Worm (Caenorhabditis elegans) whole organism, midembryonic: ENCODE measurements around the gene R05A10.6.

Experiments
- T22C8.4 ChIP-seq: fragments of 200-800 bp; sonication (Bioruptor generic); IDR thresholded peaks from 2 replicates; pipeline ENCODE4 v1.3.6; 2022; ENCODE audit warnings: missing genetic modification characterization, missing compliant biosample characterization
- cog-1 ChIP-seq: sonication (generic microtip); optimal IDR thresholded peaks from 2 replicates; lab custom pipeline; 2016; ENCODE audit warnings: missing genetic modification characterization, missing compliant biosample characterization
- flt-1 ChIP-seq: fragments of 200-800 bp; sonication (Bioruptor generic); IDR thresholded peaks from 2 replicates; pipeline ENCODE4 v1.3.6; 2022; ENCODE audit warnings: missing genetic modification characterization, missing compliant biosample characterization
- klf-2 ChIP-seq: fragments of 200-800 bp; sonication (Bioruptor generic); conservative IDR thresholded peaks from 2 replicates; pipeline ENCODE4 v1.3.6; 2022; ENCODE audit warnings: missing genetic modification reagents, missing genetic modification characterization, missing compliant biosample characterization
- med-1 ChIP-seq: sonication (generic microtip); optimal IDR thresholded peaks from 2 replicates; lab custom pipeline; 2017; ENCODE audit warnings: missing genetic modification characterization, mild to moderate bottlenecking, missing compliant biosample characterization, antibody characterized with exemption, missing genetic modification reagents; ENCODE audit not compliant: insufficient read depth
- ref-1 ChIP-seq: fragments of 200-800 bp; sonication (Bioruptor generic); conservative IDR thresholded peaks from 2 replicates; pipeline ENCODE4 v1.3.6; 2022; ENCODE audit warnings: missing genetic modification reagents, missing genetic modification characterization, missing compliant biosample characterization
- tab-1 ChIP-seq: fragments of 200-800 bp; sonication (Bioruptor generic); IDR thresholded peaks from 2 replicates; pipeline ENCODE4 v1.3.6; 2022; ENCODE audit warnings: missing genetic modification characterization, missing compliant biosample characterization
- ztf-23 ChIP-seq: fragments of 200-800 bp; sonication (Bioruptor generic); IDR thresholded peaks from 2 replicates; pipeline ENCODE4 v1.3.6; 2022; ENCODE audit warnings: missing genetic modification reagents, missing genetic modification characterization, missing compliant biosample characterization
- ztf-29 ChIP-seq: fragments of 200-800 bp; sonication (Bioruptor generic); IDR thresholded peaks from 2 replicates; pipeline ENCODE4 v1.3.6; 2022; ENCODE audit warnings: missing genetic modification reagents, missing genetic modification characterization, missing compliant biosample characterization

Gene R05A10.6

DNA sequence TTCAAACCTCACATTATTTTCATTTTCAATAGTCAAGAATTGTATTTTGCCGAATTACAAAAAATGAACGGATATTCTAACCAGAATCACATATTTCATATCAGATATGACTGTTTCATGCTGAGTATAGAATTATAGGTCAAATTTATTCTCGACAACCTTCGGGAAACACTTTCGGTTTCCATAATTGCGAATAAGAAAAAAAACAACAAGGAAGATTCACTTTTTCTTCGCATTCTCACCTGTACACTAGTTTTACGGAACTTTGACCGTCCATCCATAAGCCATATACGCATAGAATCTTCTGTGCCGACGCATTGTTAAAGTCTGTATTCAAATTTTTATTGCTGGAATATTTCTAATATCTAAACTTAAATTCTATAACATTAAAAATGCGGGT is 20.0 kb upstream of the R05A10.6 start, which contains the start of gene oac-37:
Gene oac-37, plus strand, starts transcription at position 301 of the 400 bp plus-strand sequence.
- TF ChIP-seq klf-2 (no peak), cog-1 (tag; lab: Kevin White, UChicago) (no peak), flt-1 (GFP tag; lab: Robert Waterston, UW) (no peak), ztf-23 (no peak), ref-1 (GFP tag; lab: Robert Waterston, UW) (no peak), med-1 (GFP tag; lab: Kevin White, UChicago) (no peak), ztf-29 (GFP tag; lab: Robert Waterston, UW) (no peak), tab-1 (GFP tag; lab: Robert Waterston, UW) (no peak), T22C8.4 (no peak)

ce11 chrIV:14153261-14153660 is 12.3 kb upstream of the R05A10.6 start, which contains the start of gene oac-38:
oac-38 (minus strand) TSS chrIV:14153361.
- TF ChIP-seq med-1 (GFP tag; lab: Kevin White, UChicago) (no peak), flt-1 (GFP tag; lab: Robert Waterston, UW) (no peak), ref-1 (GFP tag; lab: Robert Waterston, UW) (no peak), ztf-29 (GFP tag; lab: Robert Waterston, UW) (no peak), T22C8.4 (no peak), klf-2 (no peak)

DNA sequence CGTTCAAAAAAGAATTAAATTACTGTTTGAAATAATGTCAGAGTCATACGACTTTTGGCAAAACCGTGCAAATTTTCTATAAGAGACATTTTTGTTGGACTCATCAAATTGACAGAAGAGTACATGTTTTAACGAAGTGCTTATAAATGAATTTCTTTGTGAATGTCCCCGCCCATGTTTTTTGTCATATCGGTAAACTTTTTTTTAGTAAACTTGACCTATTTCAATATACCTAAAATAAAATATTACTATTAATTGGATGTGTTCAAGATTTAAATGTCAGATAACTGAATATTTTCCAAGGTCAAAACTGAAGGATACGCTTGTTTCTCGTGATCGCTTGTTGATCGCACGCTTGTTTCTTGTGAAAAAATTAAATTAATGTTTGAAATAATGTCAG is 7.5 kb upstream of the R05A10.6 start, which contains the start of gene R05A10.8:
Gene R05A10.8, minus strand, starts transcription at position 101 of the 400 bp plus-strand sequence.
- TF ChIP-seq ztf-29 (GFP tag; lab: Robert Waterston, UW), result no peak
- no peak for TF ChIP-seq flt-1 (GFP tag; lab: Robert Waterston, UW)
- no peak for TF ChIP-seq ztf-23
- no peak for TF ChIP-seq klf-2
- no peak for TF ChIP-seq ref-1 (GFP tag; lab: Robert Waterston, UW)
- no peak for TF ChIP-seq tab-1 (GFP tag; lab: Robert Waterston, UW)
- TF ChIP-seq T22C8.4, result no peak
- TF ChIP-seq cog-1 (tag; lab: Kevin White, UChicago), result no peak
- no peak for TF ChIP-seq med-1 (GFP tag; lab: Kevin White, UChicago)

- TF ChIP-seq med-1 (GFP tag; lab: Kevin White, UChicago), result no peak
- TF ChIP-seq flt-1 (GFP tag; lab: Robert Waterston, UW), result no peak
- no peak for TF ChIP-seq ztf-23
- no peak for TF ChIP-seq T22C8.4
- TF ChIP-seq cog-1 (tag; lab: Kevin White, UChicago), result no peak
- no peak for TF ChIP-seq klf-2
- no peak for TF ChIP-seq ztf-29 (GFP tag; lab: Robert Waterston, UW)
- TF ChIP-seq ref-1 (GFP tag; lab: Robert Waterston, UW), result no peak
- no peak for TF ChIP-seq tab-1 (GFP tag; lab: Robert Waterston, UW)
Measured at ce11 chrIV:14162772-14163171, 2.8 kb upstream of the R05A10.6 start, which contains the start of gene R05A10.7. R05A10.7 (minus strand) TSS chrIV:14162872.

- no peak for TF ChIP-seq ztf-23
- no peak for TF ChIP-seq cog-1 (tag; lab: Kevin White, UChicago)
- no peak for TF ChIP-seq tab-1 (GFP tag; lab: Robert Waterston, UW)
- no peak for TF ChIP-seq ref-1 (GFP tag; lab: Robert Waterston, UW)
Measured at ce11 chrIV:14164109-14164508, 1.5 kb upstream of the R05A10.6 start.

DNA sequence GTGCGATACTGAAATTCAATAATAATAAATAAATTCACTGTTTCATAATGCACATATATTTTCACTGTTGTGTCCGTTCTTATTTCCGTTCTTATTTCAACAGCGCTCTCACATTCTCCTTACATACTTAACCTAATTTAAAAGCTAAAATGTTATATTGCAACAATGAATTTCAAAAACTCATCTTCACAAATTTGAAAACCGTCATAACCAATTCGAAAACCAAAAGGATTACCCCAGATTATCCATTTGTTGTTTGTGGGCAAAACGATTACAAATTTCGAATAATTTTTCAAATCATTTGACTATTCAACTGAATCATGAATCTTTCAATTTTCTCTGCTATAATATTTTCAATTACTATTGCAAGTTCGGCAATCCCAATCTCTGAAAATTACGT is 6.6 kb downstream of the R05A10.6 start, which contains the start of gene R05A10.4:
Gene R05A10.4, plus strand, starts transcription at position 301 of the 400 bp plus-strand sequence.
- TF ChIP-seq med-1 (GFP tag; lab: Kevin White, UChicago) (no peak), T22C8.4 (no peak), ref-1 (GFP tag; lab: Robert Waterston, UW) (no peak), ztf-29 (GFP tag; lab: Robert Waterston, UW) (no peak), ztf-23 (no peak), flt-1 (GFP tag; lab: Robert Waterston, UW) (no peak), tab-1 (GFP tag; lab: Robert Waterston, UW) (no peak), cog-1 (tag; lab: Kevin White, UChicago) (no peak), klf-2 (no peak)

- TF ChIP-seq ztf-23 (no peak), flt-1 (GFP tag; lab: Robert Waterston, UW) (no peak), klf-2 (no peak), cog-1 (tag; lab: Kevin White, UChicago) (no peak), tab-1 (GFP tag; lab: Robert Waterston, UW) (no peak), ref-1 (GFP tag; lab: Robert Waterston, UW) (no peak), med-1 (GFP tag; lab: Kevin White, UChicago) (no peak)
Measured at ce11 chrIV:14176373-14176772, 10.8 kb downstream of the R05A10.6 start, which contains the start of gene R05A10.3. R05A10.3 (minus strand) TSS chrIV:14176473.

DNA sequence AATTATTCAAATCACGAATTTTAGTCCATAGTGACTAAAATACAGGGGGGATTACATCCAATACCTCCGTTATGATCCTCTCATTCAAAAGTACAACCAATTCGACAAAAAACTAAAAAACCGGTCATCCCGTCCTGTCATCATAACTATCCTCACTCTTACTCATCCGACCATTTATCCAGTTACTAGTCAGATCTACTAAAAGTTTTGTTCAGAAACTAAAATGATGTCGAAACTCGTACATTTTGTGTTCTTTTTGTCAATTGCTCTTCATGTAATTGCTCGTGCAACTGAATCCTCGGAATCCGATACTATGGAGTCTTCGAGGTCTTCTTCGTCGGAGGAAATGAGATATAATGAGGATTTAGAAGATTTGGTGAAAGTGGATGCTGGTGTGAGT is 11.5 kb downstream of the R05A10.6 start, which contains the start of gene R05A10.2:
Gene R05A10.2, plus strand, starts transcription at position 214 of the 400 bp plus-strand sequence.
- TF ChIP-seq T22C8.4 (no peak), cog-1 (tag; lab: Kevin White, UChicago) (no peak), tab-1 (GFP tag; lab: Robert Waterston, UW) (no peak)

ce11 chrIV:14182077-14182476 is 16.5 kb downstream of the R05A10.6 start, which contains the start of gene R05A10.1:
R05A10.1 (plus strand) TSS chrIV:14182377.
- TF ChIP-seq med-1 (GFP tag; lab: Kevin White, UChicago) (no peak), flt-1 (GFP tag; lab: Robert Waterston, UW) (no peak), ztf-23 (no peak), ztf-29 (GFP tag; lab: Robert Waterston, UW) (no peak), klf-2 (no peak), tab-1 (GFP tag; lab: Robert Waterston, UW) (no peak), T22C8.4 (no peak), ref-1 (GFP tag; lab: Robert Waterston, UW) (no peak), cog-1 (tag; lab: Kevin White, UChicago) (no peak)

ce11 chrIV:14186264-14186663 is 20.7 kb downstream of the R05A10.6 start:
- TF ChIP-seq cog-1 (tag; lab: Kevin White, UChicago) (no peak), ztf-23 (no peak), ref-1 (GFP tag; lab: Robert Waterston, UW) (no peak), tab-1 (GFP tag; lab: Robert Waterston, UW) (no peak), med-1 (GFP tag; lab: Kevin White, UChicago) (no peak), ztf-29 (GFP tag; lab: Robert Waterston, UW) (no peak), klf-2 (no peak), T22C8.4 (no peak), flt-1 (GFP tag; lab: Robert Waterston, UW) (no peak)
